Worm (Caenorhabditis elegans): ENCODE results near the gene kcc-1.

DNA sequence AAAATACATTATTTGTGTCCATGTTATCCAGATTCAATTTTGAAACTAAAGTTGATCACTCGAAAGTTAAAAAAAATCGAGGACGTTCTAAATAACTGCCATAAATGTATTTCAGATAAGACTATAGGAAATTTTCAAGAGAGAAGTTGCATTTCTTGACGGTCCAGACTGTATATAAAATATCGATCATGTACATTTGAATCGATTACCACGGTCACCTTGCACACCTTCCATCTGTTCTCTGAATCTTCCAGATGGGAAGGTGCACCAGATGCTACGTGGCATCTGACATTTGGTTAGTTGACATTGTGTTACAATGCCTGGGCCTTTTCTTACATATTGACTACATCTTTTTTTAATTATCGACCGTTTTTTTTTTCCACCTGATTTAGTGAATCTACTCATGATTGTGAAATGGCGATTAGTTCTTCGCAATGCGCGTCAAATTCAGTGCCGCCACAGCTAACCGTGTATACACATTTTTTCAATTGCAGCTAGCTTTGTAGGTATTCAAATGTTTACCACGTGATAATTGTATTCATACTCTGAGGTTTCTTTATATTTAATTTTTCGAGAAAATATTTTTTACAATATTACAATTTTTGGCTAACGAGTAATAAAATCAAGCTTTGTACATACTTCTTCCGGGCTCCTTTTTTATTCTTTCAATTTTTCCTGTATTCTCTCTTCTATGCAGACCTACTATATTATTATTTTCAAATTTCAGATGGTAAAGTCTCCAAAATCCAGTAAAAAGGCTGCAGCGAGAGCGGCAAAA is 37.9 kb upstream of the kcc-1 start, which contains the start of gene skr-16:
- TF ChIP-seq lin-13 (GFP tag; optimal IDR thresholded peaks at IDR 0.05) (no peak), unc-62 (GFP tag; optimal IDR thresholded peaks at IDR 0.05 in 1 of 2) (peak in 1 of 2 experiments; percentile 23), unc-62 (tag; optimal IDR thresholded peaks at IDR 0.05) (no peak), nhr-11 (tag; optimal IDR thresholded peaks at IDR 0.05) (no peak), jun-1 (tag; optimal IDR thresholded peaks at IDR 0.05) (no peak), lsy-2 (tag; optimal IDR thresholded peaks at IDR 0.05) (no peak), rbr-2 (tag; optimal IDR thresholded peaks at IDR 0.05) (no peak), Y75B8A.6 (GFP tag; IDR thresholded peaks at IDR 0.05) (no peak)

Data from whole organism, L4 larva.